Worm (Caenorhabditis elegans) whole organism, mixed stage, embryonic: Measurements from ENCODE around the gene flp-5.

Experiments
- ces-1 ChIP-seq: fragments of 150-350 bp; optimal IDR thresholded peaks from 2 replicates; lab custom pipeline; 2014; ENCODE audit warnings: missing biosample characterization, missing genetic modification reagents, missing genetic modification characterization
- hlh-1 ChIP-seq: fragments of 150-350 bp; optimal IDR thresholded peaks from 2 replicates; lab custom pipeline; 2014; ENCODE audit warnings: missing biosample characterization, missing genetic modification reagents, missing genetic modification characterization
- sptf-1 ChIP-seq: sonication (generic microtip); optimal IDR thresholded peaks from 2 replicates; lab custom pipeline; 2017; ENCODE audit warnings: mild to moderate bottlenecking, missing genetic modification characterization, moderate library complexity, missing compliant biosample characterization

- TF ChIP-seq hlh-1 (no peak), ces-1 (GFP tag; lab: Kevin White, UChicago) (no peak), sptf-1 (tag; lab: Kevin White, UChicago) (no peak)
Observed at ce11 chrX:8523000-8523399, 5.0 kb upstream of the flp-5 start.
